Worm (Caenorhabditis elegans) whole organism, young adult: ENCODE measurements around the gene cng-3.

ENCODE experiments used
- ZK185.1 ChIP-seq: sonication (generic microtip); optimal IDR thresholded peaks from 2 replicates; lab custom pipeline; 2016; ENCODE audit warnings: mild to moderate bottlenecking, missing genetic modification characterization, missing compliant biosample characterization; ENCODE audit not compliant: poor library complexity, severe bottlenecking
- aptf-2 ChIP-seq: fragments of 200-800 bp; sonication (Bioruptor generic); conservative IDR thresholded peaks from 2 replicates; pipeline ENCODE4 v1.3.6; 2022; ENCODE audit warnings: missing genetic modification reagents, missing genetic modification characterization, missing compliant biosample characterization
- atf-7 ChIP-seq: sonication (generic microtip); optimal IDR thresholded peaks from 2 replicates; lab custom pipeline; 2017; ENCODE audit warnings: mild to moderate bottlenecking, missing genetic modification characterization, missing compliant biosample characterization
- attf-5 ChIP-seq: fragments of 200-800 bp; sonication (Bioruptor generic); optimal IDR thresholded peaks from 2 replicates; lab custom pipeline; 2018; ENCODE audit warnings: mild to moderate bottlenecking, missing genetic modification characterization, missing compliant biosample characterization
- efl-1 ChIP-seq: fragments of 150-350 bp; optimal IDR thresholded peaks from 2 replicates; lab custom pipeline; 2014; ENCODE audit warnings: missing biosample characterization, missing genetic modification reagents, missing genetic modification characterization
- egl-44 ChIP-seq: fragments of 200-800 bp; sonication (Bioruptor generic); IDR thresholded peaks from 2 replicates; pipeline ENCODE4 v1.3.6; 2022; ENCODE audit warnings: missing genetic modification reagents, missing genetic modification characterization, missing compliant biosample characterization
- snpc-3.4 ChIP-seq: sonication (generic microtip); optimal IDR thresholded peaks from 2 replicates; lab custom pipeline; 2017; ENCODE audit warnings: missing genetic modification characterization, mild to moderate bottlenecking, missing compliant biosample characterization, antibody characterized with exemption, moderate library complexity, missing genotype, missing genetic modification reagents
- sptf-2 ChIP-seq: fragments of 200-800 bp; sonication (Bioruptor generic); optimal IDR thresholded peaks from 2 replicates; lab custom pipeline; 2018; ENCODE audit warnings: mild to moderate bottlenecking, missing genetic modification characterization, missing compliant biosample characterization

DNA sequence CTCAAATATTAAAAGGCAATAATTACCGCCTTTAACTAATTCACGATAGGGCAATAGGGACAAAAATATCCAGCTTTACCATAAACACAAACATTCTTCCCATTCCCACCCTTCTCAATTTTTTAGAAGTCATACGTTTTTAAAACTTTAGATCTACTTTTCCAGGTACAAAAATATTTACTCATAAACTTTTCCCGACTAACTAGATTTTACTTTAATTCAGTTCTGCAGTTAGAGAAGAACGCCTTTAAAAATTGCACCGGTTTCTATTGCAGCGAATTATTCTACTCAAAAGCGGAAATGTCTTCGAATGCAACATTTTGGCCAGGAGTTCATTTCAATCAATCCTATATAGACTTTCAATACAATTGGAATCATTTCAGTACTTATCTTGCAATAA, 15.5 kb upstream of the cng-3 start, which contains the start of gene sru-3:
- TF ChIP-seq attf-5 (GFP tag; lab: Kevin White, UChicago) = no peak
- TF ChIP-seq ZK185.1 (tag; lab: Kevin White, UChicago) = no peak
- TF ChIP-seq sptf-2 = no peak
- no peak for TF ChIP-seq efl-1
- no peak for TF ChIP-seq aptf-2 (GFP tag; lab: Robert Waterston, UW)
- TF ChIP-seq atf-7 (tag; lab: Kevin White, UChicago) = no peak
- TF ChIP-seq egl-44 = no peak
- TF ChIP-seq snpc-3.4 (tag; lab: Kevin White, UChicago) = no peak
